Worm (Caenorhabditis elegans): ENCODE measurements around the gene srab-26.

DNA sequence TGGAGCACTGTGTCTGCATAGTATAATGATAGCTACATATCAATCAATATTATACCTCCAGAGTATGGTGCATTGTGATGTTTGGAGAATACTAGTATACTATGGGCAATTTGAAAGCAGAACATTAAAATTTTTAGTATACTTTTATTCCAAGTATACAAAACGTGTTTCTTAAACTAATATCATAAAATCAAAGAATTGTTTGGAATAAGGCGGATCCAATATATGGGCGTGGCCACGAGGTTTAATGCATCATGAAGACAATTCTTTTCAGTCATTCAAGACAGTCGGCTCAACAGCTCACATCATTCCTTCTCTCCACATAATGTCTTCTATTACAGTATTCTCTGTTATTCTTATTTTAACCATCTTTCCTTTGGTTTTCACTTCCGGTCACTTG, 563 bp upstream of the srab-26 start, which contains the start of gene sdz-31:
- TF ChIP-seq madf-8 (GFP tag; conservative IDR thresholded peaks at IDR 0.05) (no peak), aptf-3 (GFP tag; IDR thresholded peaks at IDR 0.05) (no peak), egl-18 (GFP tag; IDR thresholded peaks at IDR 0.05) (no peak), snpc-4 (GFP tag; optimal IDR thresholded peaks at IDR 0.05) (no peak), snpc-4 (tag; optimal IDR thresholded peaks at IDR 0.05) (no peak), somi-1 (GFP tag; optimal IDR thresholded peaks at IDR 0.05) (no peak), lin-40 (tag; optimal IDR thresholded peaks at IDR 0.05) (no peak), unc-62 (GFP tag; optimal IDR thresholded peaks at IDR 0.05) (no peak), repo-1 (tag; optimal IDR thresholded peaks at IDR 0.05) (no peak), nhr-80 (tag; optimal IDR thresholded peaks at IDR 0.05) (no peak), mes-4 (tag; optimal IDR thresholded peaks at IDR 0.05) (no peak), attf-6 (GFP tag; IDR thresholded peaks at IDR 0.05) (no peak)
